Fruit fly (Drosophila melanogaster): ENCODE data around the gene f.

f gene

DNA sequence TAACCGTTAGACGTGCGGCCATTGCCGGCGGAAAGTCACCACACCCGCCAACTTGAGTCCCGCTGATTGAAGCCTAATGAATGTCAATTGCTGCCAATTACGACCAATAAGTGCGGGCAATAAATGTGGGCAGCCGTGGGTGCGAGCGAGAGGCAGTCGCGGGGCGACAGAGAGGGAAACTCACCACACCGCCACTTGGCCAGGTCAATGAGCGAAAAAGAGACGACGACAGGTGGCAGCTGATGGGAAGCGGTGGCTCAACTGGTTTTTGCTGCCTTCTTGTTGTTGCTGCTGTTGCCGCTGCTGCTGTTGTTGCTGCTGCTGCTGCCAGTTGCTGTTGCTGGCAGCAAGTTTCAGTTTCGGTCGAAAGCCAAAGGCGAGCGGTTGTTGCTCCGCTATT lies 81.5 kb downstream of the f start, which contains the start of gene B-H2 (continued):
- no peak for TF ChIP-seq Sox102F (GFP tag; optimal IDR thresholded peaks at IDR 0.05)
- TF ChIP-seq CG4360 (GFP tag; IDR thresholded peaks at IDR 0.05), result peak; percentile 90
- TF ChIP-seq kah (GFP tag; optimal IDR thresholded peaks at IDR 0.05), result no peak
- no peak; the same call in 1 of the 2 replicates for TF ChIP-seq Bgb (GFP tag; IDR thresholded peaks at IDR 0.05; ENCODE audit: partially characterized antibody)
- TF ChIP-seq CG12769 (tag; optimal IDR thresholded peaks at IDR 0.05), result no peak
- no peak for TF ChIP-seq CG42726 (GFP tag; IDR thresholded peaks at IDR 0.05; ENCODE audit: partially characterized antibody)
- no peak for TF ChIP-seq Ada2b (GFP tag; IDR thresholded peaks at IDR 0.05)
- no peak for TF ChIP-seq dmrt99B (tag; optimal IDR thresholded peaks at IDR 0.05)
- TF ChIP-seq Dfd (GFP tag; optimal IDR thresholded peaks at IDR 0.05), result no peak
- no peak for TF ChIP-seq CG8944 (GFP tag; optimal IDR thresholded peaks at IDR 0.05)
- no peak for TF ChIP-seq CG10147 (GFP tag; optimal IDR thresholded peaks at IDR 0.05)
- 0 out of 4 replicates have a peak, but pooled peaks have one; percentile 37 for TF ChIP-seq chinmo (GFP tag; IDR thresholded peaks at IDR 0.05; ENCODE audit: partially characterized antibody)
- TF ChIP-seq slp2 (GFP tag; optimal IDR thresholded peaks at IDR 0.05), result no peak
- TF ChIP-seq ab (GFP tag; optimal IDR thresholded peaks at IDR 0.05), result no peak
- no peak for TF ChIP-seq CG4424 (GFP tag; optimal IDR thresholded peaks at IDR 0.05)
- TF ChIP-seq Adf1 (GFP tag; IDR thresholded peaks at IDR 0.05), result peak; percentile 83
- TF ChIP-seq tin (GFP tag; optimal IDR thresholded peaks at IDR 0.05), result no peak
- TF ChIP-seq CG2199 (GFP tag; IDR thresholded peaks at IDR 0.05), result no peak
- TF ChIP-seq Hey (tag; optimal IDR thresholded peaks at IDR 0.05), result no peak
- TF ChIP-seq Nf-YB (GFP tag; optimal IDR thresholded peaks at IDR 0.05), result peak; percentile 95
- no peak for TF ChIP-seq Stat92E (GFP tag; optimal IDR thresholded peaks at IDR 0.05)
- no peak for TF ChIP-seq Dref (GFP tag; IDR thresholded peaks at IDR 0.05)
- TF ChIP-seq twi (tag; optimal IDR thresholded peaks at IDR 0.05), result no peak
- TF ChIP-seq cad (GFP tag; optimal IDR thresholded peaks at IDR 0.05), result peak; percentile 89
- TF ChIP-seq ac (GFP tag; optimal IDR thresholded peaks at IDR 0.05), result no peak
- no peak for TF ChIP-seq dysf (GFP tag; IDR thresholded peaks at IDR 0.05)
- peak; percentile 16 for TF ChIP-seq abd-A (tag; optimal IDR thresholded peaks at IDR 0.05)
- peak; percentile 54 for TF ChIP-seq B-H2 (GFP tag; optimal IDR thresholded peaks at IDR 0.05)
- TF ChIP-seq pum (GFP tag; optimal IDR thresholded peaks at IDR 0.05), result no peak
- no peak for TF ChIP-seq gsb-n (tag; optimal IDR thresholded peaks at IDR 0.05)
- TF ChIP-seq ind (GFP tag; optimal IDR thresholded peaks at IDR 0.05), result no peak
- TF ChIP-seq Gug (GFP tag; IDR thresholded peaks at IDR 0.05), result no peak
- TF ChIP-seq seq (GFP tag; IDR thresholded peaks at IDR 0.05), result no peak
- peak; percentile 74 for TF ChIP-seq Elba2 (GFP tag; optimal IDR thresholded peaks at IDR 0.05)
- peak; percentile 85 for TF ChIP-seq CG8478 (optimal IDR thresholded peaks at IDR 0.05)
- TF ChIP-seq CG7786 (GFP tag; optimal IDR thresholded peaks at IDR 0.05), result no peak
- TF ChIP-seq CG4854 (GFP tag; optimal IDR thresholded peaks at IDR 0.05), result no peak
- TF ChIP-seq CG12071 (GFP tag; optimal IDR thresholded peaks at IDR 0.05), result no peak
- TF ChIP-seq tll (GFP tag; optimal IDR thresholded peaks at IDR 0.05), result peak in 1 of 2 experiments; percentile 37
- no peak for TF ChIP-seq CG8388 (GFP tag; optimal IDR thresholded peaks at IDR 0.05)
- TF ChIP-seq zen (tag; optimal IDR thresholded peaks at IDR 0.05), result peak; percentile 59
- TF ChIP-seq pb (GFP tag; optimal IDR thresholded peaks at IDR 0.05), result no peak
- TF ChIP-seq bsh (GFP tag; optimal IDR thresholded peaks at IDR 0.05), result no peak
- peak; percentile 92 for TF ChIP-seq CG1832 (GFP tag; optimal IDR thresholded peaks at IDR 0.05)
- TF ChIP-seq nom (GFP tag; optimal IDR thresholded peaks at IDR 0.05), result no peak
- TF ChIP-seq CG2202 (tag; optimal IDR thresholded peaks at IDR 0.05), result no peak
- no peak for TF ChIP-seq Lpt (GFP tag; optimal IDR thresholded peaks at IDR 0.05)
- no peak for TF ChIP-seq CG30020 (tag; optimal IDR thresholded peaks at IDR 0.05)
- peak; percentile 47; the same call in 1 of the 3 replicates for TF ChIP-seq sr (GFP tag; IDR thresholded peaks at IDR 0.05)
- TF ChIP-seq CG1233 (GFP tag; optimal IDR thresholded peaks at IDR 0.05), result no peak
- TF ChIP-seq Poxn (GFP tag; IDR thresholded peaks at IDR 0.05), result no peak

Data from whole organism, embryonic.